Worm (Caenorhabditis elegans): ENCODE measurements around the gene ppgn-1.

ppgn-1 gene

ce11 chrIV:2395997-2396396, 47.3 kb upstream of the ppgn-1 start:
- no peak for TF ChIP-seq ceh-16 (tag; optimal IDR thresholded peaks at IDR 0.05)
- no peak for TF ChIP-seq ZK546.5 (tag; optimal IDR thresholded peaks at IDR 0.05)

- TF ChIP-seq nhr-21 (tag; optimal IDR thresholded peaks at IDR 0.05): no peak
- TF ChIP-seq aly-2 (tag; optimal IDR thresholded peaks at IDR 0.05): no peak
- no peak for TF ChIP-seq nhr-23 (tag; optimal IDR thresholded peaks at IDR 0.05)
- TF ChIP-seq nhr-10 (tag; optimal IDR thresholded peaks at IDR 0.05): no peak
- no peak for TF ChIP-seq lin-11 (tag; optimal IDR thresholded peaks at IDR 0.05)
- no peak for TF ChIP-seq sma-9 (GFP tag; optimal IDR thresholded peaks at IDR 0.05)
- TF ChIP-seq sma-9 (tag; optimal IDR thresholded peaks at IDR 0.05): no peak
- TF ChIP-seq nhr-11 (tag; optimal IDR thresholded peaks at IDR 0.05): no peak
- TF ChIP-seq gmeb-1 (tag; optimal IDR thresholded peaks at IDR 0.05): no peak
- TF ChIP-seq ceh-82 (tag; optimal IDR thresholded peaks at IDR 0.05): no peak
- TF ChIP-seq snpc-4 (tag; optimal IDR thresholded peaks at IDR 0.05): no peak
- TF ChIP-seq unc-62 (GFP tag; optimal IDR thresholded peaks at IDR 0.05): no peak
- no peak for TF ChIP-seq ZK546.5 (tag; optimal IDR thresholded peaks at IDR 0.05)
- no peak for TF ChIP-seq nhr-77 (tag; optimal IDR thresholded peaks at IDR 0.05)
- TF ChIP-seq nhr-25 (tag; optimal IDR thresholded peaks at IDR 0.05): no peak
- TF ChIP-seq sem-4 (tag; optimal IDR thresholded peaks at IDR 0.05): no peak
- no peak for TF ChIP-seq egl-27 (tag; optimal IDR thresholded peaks at IDR 0.05)
These were observed 44.3 kb upstream of the ppgn-1 start for ce11 chrIV:2393023-2393422.

- TF ChIP-seq Y55F3AM.14 (GFP tag; optimal IDR thresholded peaks at IDR 0.05) (no peak), ztf-1 (GFP tag; conservative IDR thresholded peaks at IDR 0.05) (no peak), unc-39 (tag; optimal IDR thresholded peaks at IDR 0.05) (no peak), nhr-12 (tag; optimal IDR thresholded peaks at IDR 0.05) (no peak), blmp-1 (tag; optimal IDR thresholded peaks at IDR 0.05; ENCODE audit: insufficient read depth) (no peak), lin-39 (tag; optimal IDR thresholded peaks at IDR 0.05) (no peak), sma-3 (GFP tag; optimal IDR thresholded peaks at IDR 0.05) (no peak), egl-27 (tag; optimal IDR thresholded peaks at IDR 0.05) (no peak)
These were observed 43.1 kb upstream of the ppgn-1 start for ce11 chrIV:2391809-2392208.

- TF ChIP-seq ZK546.5 (tag; optimal IDR thresholded peaks at IDR 0.05) (no peak), ceh-82 (tag; optimal IDR thresholded peaks at IDR 0.05) (no peak), sma-9 (GFP tag; optimal IDR thresholded peaks at IDR 0.05) (no peak), sma-9 (tag; optimal IDR thresholded peaks at IDR 0.05) (no peak), lsy-2 (tag; optimal IDR thresholded peaks at IDR 0.05) (no peak), lin-13 (GFP tag; optimal IDR thresholded peaks at IDR 0.05) (no peak), crh-2 (tag; optimal IDR thresholded peaks at IDR 0.05) (no peak), ceh-16 (tag; optimal IDR thresholded peaks at IDR 0.05) (no peak), blmp-1 (tag; optimal IDR thresholded peaks at IDR 0.05; ENCODE audit: insufficient read depth) (no peak), sem-4 (tag; optimal IDR thresholded peaks at IDR 0.05) (no peak), skn-1 (tag; optimal IDR thresholded peaks at IDR 0.05) (no peak), elt-3 (tag; optimal IDR thresholded peaks at IDR 0.05) (no peak), alr-1 (tag; optimal IDR thresholded peaks at IDR 0.05) (no peak), peb-1 (tag; optimal IDR thresholded peaks at IDR 0.05) (no peak)
These were observed 42.1 kb upstream of the ppgn-1 start, which contains the start of gene eri-5 for ce11 chrIV:2390804-2391203. TSS of gene eri-5 (plus strand) at chrIV:2390821.

ce11 chrIV:2390251-2390672, 41.5 kb upstream of the ppgn-1 start:
- no peak for TF ChIP-seq nhr-23 (tag; optimal IDR thresholded peaks at IDR 0.05)
- no peak for TF ChIP-seq egl-27 (tag; optimal IDR thresholded peaks at IDR 0.05)
- peak; percentile 52 for TF ChIP-seq gmeb-1 (tag; optimal IDR thresholded peaks at IDR 0.05)
- no peak for TF ChIP-seq zag-1 (tag; optimal IDR thresholded peaks at IDR 0.05)
- TF ChIP-seq nhr-21 (tag; optimal IDR thresholded peaks at IDR 0.05): peak; percentile 37
- peak; percentile 35 for TF ChIP-seq lin-13 (GFP tag; optimal IDR thresholded peaks at IDR 0.05)
- no peak for TF ChIP-seq peb-1 (tag; optimal IDR thresholded peaks at IDR 0.05)
- peak; percentile 40 for TF ChIP-seq ztf-4 (tag; optimal IDR thresholded peaks at IDR 0.05)
- TF ChIP-seq unc-55 (GFP tag; optimal IDR thresholded peaks at IDR 0.05): peak; percentile 33
- TF ChIP-seq fos-1 (tag; optimal IDR thresholded peaks at IDR 0.05): no peak
- no peak for TF ChIP-seq ama-1 (optimal IDR thresholded peaks at IDR 0.05)
- peak; percentile 65 for TF ChIP-seq sma-3 (GFP tag; optimal IDR thresholded peaks at IDR 0.05)
- TF ChIP-seq sma-9 (GFP tag; optimal IDR thresholded peaks at IDR 0.05): no peak
- TF ChIP-seq sma-9 (tag; optimal IDR thresholded peaks at IDR 0.05): no peak
- TF ChIP-seq Y55F3AM.14 (GFP tag; optimal IDR thresholded peaks at IDR 0.05): peak; percentile 43
- TF ChIP-seq lsy-2 (tag; optimal IDR thresholded peaks at IDR 0.05): peak; percentile 9 to 61
- TF ChIP-seq nhr-25 (tag; optimal IDR thresholded peaks at IDR 0.05): peak; percentile 35
- TF ChIP-seq skn-1 (tag; optimal IDR thresholded peaks at IDR 0.05): no peak
- TF ChIP-seq snpc-4 (tag; optimal IDR thresholded peaks at IDR 0.05): no peak
- TF ChIP-seq nhr-129 (tag; optimal IDR thresholded peaks at IDR 0.05): peak; percentile 4
- peak; percentile 63 for TF ChIP-seq sem-4 (tag; optimal IDR thresholded peaks at IDR 0.05)
